Worm (Caenorhabditis elegans) whole organism, young adult: ENCODE data around the gene Y32B12C.1.

Experiments
- B0019.2 ChIP-seq: fragments of 200-800 bp; sonication (Bioruptor generic); conservative IDR thresholded peaks from 2 replicates; pipeline ENCODE4 v1.3.6; 2022; ENCODE audit warnings: missing genetic modification reagents, missing genetic modification characterization, missing compliant biosample characterization
- F10E7.11 ChIP-seq: sonication (generic microtip); optimal IDR thresholded peaks from 2 replicates; lab custom pipeline; 2017; ENCODE audit warnings: mild to moderate bottlenecking, missing genetic modification characterization, moderate library complexity, missing compliant biosample characterization
- athp-1 ChIP-seq: sonication (generic microtip); optimal IDR thresholded peaks from 2 replicates; lab custom pipeline; 2017; ENCODE audit warnings: mild to moderate bottlenecking, missing genetic modification characterization, missing compliant biosample characterization
- cebp-2 ChIP-seq: fragments of 200-800 bp; sonication (Bioruptor generic); IDR thresholded peaks from 2 replicates; pipeline ENCODE4 v1.3.6; 2022; ENCODE audit warnings: missing genetic modification characterization, missing compliant biosample characterization
- dpff-1 ChIP-seq: sonication (generic microtip); optimal IDR thresholded peaks from 2 replicates; lab custom pipeline; 2017; ENCODE audit warnings: mild to moderate bottlenecking, missing genetic modification characterization, missing compliant biosample characterization
- dpl-1 ChIP-seq: fragments of 150-350 bp; optimal IDR thresholded peaks from 2 replicates; lab custom pipeline; 2014; ENCODE audit warnings: missing biosample characterization, missing genetic modification reagents, missing genetic modification characterization
- nfyb-1 ChIP-seq: fragments of 200-800 bp; sonication (Bioruptor generic); IDR thresholded peaks from 2 replicates; pipeline ENCODE4 v1.3.6; 2022; ENCODE audit warnings: missing genetic modification reagents, missing genetic modification characterization, missing compliant biosample characterization
- nhr-90 ChIP-seq: sonication (generic microtip); optimal IDR thresholded peaks from 2 replicates; lab custom pipeline; 2016; ENCODE audit warnings: missing genotype, mild to moderate bottlenecking, missing genetic modification characterization, missing compliant biosample characterization
- rcor-1 ChIP-seq: fragments of 200-800 bp; sonication (Bioruptor generic); IDR thresholded peaks from 2 replicates; pipeline ENCODE4 v1.3.6; 2022; ENCODE audit warnings: missing genetic modification reagents, missing genetic modification characterization, missing compliant biosample characterization
- sea-2 ChIP-seq: fragments of 200-800 bp; sonication (Bioruptor generic); IDR thresholded peaks from 2 replicates; pipeline ENCODE4 v1.3.6; 2022; ENCODE audit warnings: missing genetic modification characterization, missing compliant biosample characterization
- snpc-4 ChIP-seq, 5 experiments: fragments of 150-350 bp in 1 of 5; sonication (generic microtip) in 4 of 5; optimal IDR thresholded peaks; 2 replicates each; lab custom pipeline; 2014 to 2018; ENCODE audit warnings: missing genetic modification characterization in 5 of 5, missing biosample characterization in 3 of 5, antibody characterized with exemption in 2 of 5, mild to moderate bottlenecking in 2 of 5, missing compliant biosample characterization in 2 of 5, missing genotype in 2 of 5, moderate library complexity in 2 of 5, missing genetic modification reagents in 1 of 5
- unc-62 ChIP-seq: fragments of 150-350 bp; optimal IDR thresholded peaks from 2 replicates; lab custom pipeline; 2014; ENCODE audit warnings: missing biosample characterization, missing genetic modification reagents, missing genetic modification characterization
- ztf-6 ChIP-seq: fragments of 200-800 bp; sonication (Bioruptor generic); IDR thresholded peaks from 2 replicates; pipeline ENCODE4 v1.3.6; 2022; ENCODE audit warnings: missing genetic modification reagents, missing genetic modification characterization, missing compliant biosample characterization

DNA sequence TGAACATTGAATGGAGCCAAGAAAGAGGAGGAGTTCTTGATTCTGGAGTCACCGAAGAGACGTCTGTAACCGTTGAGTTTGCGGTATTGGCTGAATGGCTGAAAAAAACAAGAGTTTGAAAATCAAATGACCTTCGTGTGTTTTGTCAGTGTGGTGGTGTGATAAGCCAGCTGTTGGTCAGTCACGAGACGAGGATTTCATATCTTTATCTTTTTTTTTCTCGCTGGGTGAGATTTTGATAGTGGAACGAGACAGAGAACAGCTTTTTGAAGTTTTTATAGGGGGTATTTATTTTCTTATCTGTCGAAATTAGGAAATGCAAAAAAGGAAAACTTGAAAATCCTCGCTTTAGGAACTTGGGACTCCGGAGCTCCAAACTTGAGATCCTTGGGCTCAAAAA is 11.9 kb upstream of the Y32B12C.1 start:
- TF ChIP-seq sea-2, result no peak
- TF ChIP-seq B0019.2 (GFP tag; lab: Robert Waterston, UW), result no peak
- TF ChIP-seq snpc-4 (GFP tag; optimal IDR thresholded peaks at IDR 0.05; lab: Kevin White, UChicago), result no peak
- no peak for TF ChIP-seq snpc-4 (tag; optimal IDR thresholded peaks at IDR 0.05; lab: Kevin White, UChicago)
- TF ChIP-seq dpff-1 (tag; lab: Kevin White, UChicago), result no peak
- TF ChIP-seq ztf-6 (GFP tag; lab: Robert Waterston, UW), result no peak
- TF ChIP-seq dpl-1, result no peak
- no peak for TF ChIP-seq nfyb-1
- no peak for TF ChIP-seq athp-1 (tag; lab: Kevin White, UChicago)
- TF ChIP-seq cebp-2 (GFP tag; lab: Robert Waterston, UW), result no peak
- TF ChIP-seq F10E7.11 (tag; lab: Kevin White, UChicago), result no peak
- no peak for TF ChIP-seq unc-62
- no peak for TF ChIP-seq rcor-1
- TF ChIP-seq nhr-90 (tag; lab: Kevin White, UChicago), result no peak
